Fruit fly (Drosophila melanogaster): Measurements from ENCODE around the gene CG14073.

The CG14073 gene

dm6 chr3L:18841269-18841668, 20.8 kb upstream of the CG14073 start:
- no peak for TF ChIP-seq noc (tag; optimal IDR thresholded peaks at IDR 0.05)

dm6 chr3L:18840370-18841007, 20.0 kb upstream of the CG14073 start:
- peak; percentile 26 for TF ChIP-seq noc (tag; optimal IDR thresholded peaks at IDR 0.05)

- TF ChIP-seq noc (tag; optimal IDR thresholded peaks at IDR 0.05): no peak
Measured at dm6 chr3L:18839996-18840369, 19.5 kb upstream of the CG14073 start.

- no peak for TF ChIP-seq noc (tag; optimal IDR thresholded peaks at IDR 0.05)
Measured at dm6 chr3L:18837707-18838244, 17.3 kb upstream of the CG14073 start.

dm6 chr3L:18836658-18837057, 16.2 kb upstream of the CG14073 start:
- peak; percentile 34 for TF ChIP-seq noc (tag; optimal IDR thresholded peaks at IDR 0.05)

- peak; percentile 29 for TF ChIP-seq noc (tag; optimal IDR thresholded peaks at IDR 0.05)
Measured at dm6 chr3L:18834924-18835323, 14.4 kb upstream of the CG14073 start.

dm6 chr3L:18833234-18833633, 12.8 kb upstream of the CG14073 start:
- TF ChIP-seq noc (tag; optimal IDR thresholded peaks at IDR 0.05): no peak

dm6 chr3L:18832708-18833107, 12.2 kb upstream of the CG14073 start:
- no peak for TF ChIP-seq noc (tag; optimal IDR thresholded peaks at IDR 0.05)

dm6 chr3L:18832195-18832594, 11.7 kb upstream of the CG14073 start:
- no peak for TF ChIP-seq noc (tag; optimal IDR thresholded peaks at IDR 0.05)

- TF ChIP-seq noc (tag; optimal IDR thresholded peaks at IDR 0.05): no peak
Measured at dm6 chr3L:18828318-18828717, 7.8 kb upstream of the CG14073 start.

dm6 chr3L:18825993-18826392, 5.5 kb upstream of the CG14073 start:
- TF ChIP-seq noc (tag; optimal IDR thresholded peaks at IDR 0.05): peak; percentile 43

- TF ChIP-seq noc (tag; optimal IDR thresholded peaks at IDR 0.05): no peak
Measured at dm6 chr3L:18824851-18825250, 4.4 kb upstream of the CG14073 start.

- TF ChIP-seq noc (tag; optimal IDR thresholded peaks at IDR 0.05): no peak
Measured at dm6 chr3L:18823870-18824561, 3.5 kb upstream of the CG14073 start.

dm6 chr3L:18823221-18823514, 2.7 kb upstream of the CG14073 start:
- no peak for TF ChIP-seq noc (tag; optimal IDR thresholded peaks at IDR 0.05)

dm6 chr3L:18822450-18823220, 2.2 kb upstream of the CG14073 start, which contains the start of gene Cat:
Gene Cat, plus strand, starts transcription at chr3L:18822604.
- peak; percentile 75 for TF ChIP-seq noc (tag; optimal IDR thresholded peaks at IDR 0.05)

- no peak for TF ChIP-seq noc (tag; optimal IDR thresholded peaks at IDR 0.05)
Measured at dm6 chr3L:18822049-18822448, 1.6 kb upstream of the CG14073 start.
